Worm (Caenorhabditis elegans): ENCODE measurements around the gene lgc-17.

lgc-17 gene

DNA sequence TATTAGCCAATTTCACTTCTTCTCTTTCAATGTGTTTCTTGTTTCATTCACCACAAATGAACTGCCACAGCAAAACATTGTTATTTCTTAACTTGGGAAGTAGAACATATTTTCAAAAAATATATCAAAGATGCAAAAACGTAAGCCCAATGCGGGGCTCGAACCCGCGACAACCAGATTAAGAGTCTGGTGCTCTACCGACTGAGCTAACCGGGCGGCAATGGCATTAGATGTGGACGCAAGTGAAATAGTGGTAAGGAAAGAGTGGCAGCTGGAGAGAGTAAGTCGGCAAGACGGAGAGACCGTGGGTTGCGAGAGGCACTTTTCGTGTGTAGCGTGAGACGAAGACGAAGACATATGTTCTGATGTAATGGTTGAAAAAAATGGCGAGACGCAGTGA lies 15.4 kb upstream of the lgc-17 start (continued):
- TF ChIP-seq ccch-3 (GFP tag; optimal IDR thresholded peaks at IDR 0.05) (peak; percentile 12), nhr-27 (tag; optimal IDR thresholded peaks at IDR 0.05) (peak; percentile 93), F37B4.10 (GFP tag; IDR thresholded peaks at IDR 0.05) (0 out of 2 replicates have a peak, but pooled peaks have one; percentile 60), attf-5 (GFP tag; optimal IDR thresholded peaks at IDR 0.05) (no peak), lin-40 (tag; optimal IDR thresholded peaks at IDR 0.05) (peak; percentile 88), him-1 (tag; optimal IDR thresholded peaks at IDR 0.05) (peak; percentile 97), F52B5.7 (tag; optimal IDR thresholded peaks at IDR 0.05) (peak; percentile 87), ztf-26 (tag; optimal IDR thresholded peaks at IDR 0.05) (peak; percentile 92), rcor-1 (GFP tag; IDR thresholded peaks at IDR 0.05) (peak; percentile 89), madf-8 (GFP tag; conservative IDR thresholded peaks at IDR 0.05) (no peak), ets-4 (GFP tag; optimal IDR thresholded peaks at IDR 0.05) (peak; percentile 59), Y95B8A.8 (GFP tag; IDR thresholded peaks at IDR 0.05) (peak; percentile 70; the same call in 1 of the 2 replicates), nhr-80 (tag; optimal IDR thresholded peaks at IDR 0.05) (peak; percentile 59), lin-26 (GFP tag; IDR thresholded peaks at IDR 0.05) (peak; percentile 99), snpc-3.4 (tag; optimal IDR thresholded peaks at IDR 0.05) (peak; percentile 80), ztf-3 (GFP tag; optimal IDR thresholded peaks at IDR 0.05) (peak; percentile 67), die-1 (tag; optimal IDR thresholded peaks at IDR 0.05) (peak; percentile 98), unc-130 (GFP tag; optimal IDR thresholded peaks at IDR 0.05) (peak; percentile 46), pha-4 (tag; optimal IDR thresholded peaks at IDR 0.05) (no peak), ama-1 (optimal IDR thresholded peaks at IDR 0.05) (no peak), ama-1 (GFP tag; optimal IDR thresholded peaks at IDR 0.05) (peak in 1 of 2 experiments; percentile 90), egl-18 (GFP tag; IDR thresholded peaks at IDR 0.05) (peak; percentile 89), T26A5.8 (tag; optimal IDR thresholded peaks at IDR 0.05) (peak; percentile 87), F22D6.2 (tag; optimal IDR thresholded peaks at IDR 0.05) (peak; percentile 53), efl-1 (GFP tag; optimal IDR thresholded peaks at IDR 0.05) (peak; percentile 8), xnd-1 (tag; optimal IDR thresholded peaks at IDR 0.05) (no peak), lag-1 (GFP tag; IDR thresholded peaks at IDR 0.05) (no peak), ceh-91 (GFP tag; IDR thresholded peaks at IDR 0.05) (no peak), atf-7 (tag; optimal IDR thresholded peaks at IDR 0.05) (peak; percentile 67), egl-44 (GFP tag; IDR thresholded peaks at IDR 0.05) (peak; percentile 91), pbrm-1 (GFP tag; IDR thresholded peaks at IDR 0.05) (peak; percentile 90), unc-62 (GFP tag; optimal IDR thresholded peaks at IDR 0.05) (no peak), bed-2 (GFP tag; IDR thresholded peaks at IDR 0.05) (0 out of 2 replicates have a peak, but pooled peaks have one; percentile 47), nhr-120 (GFP tag; IDR thresholded peaks at IDR 0.05) (peak; percentile 94; the same call in 1 of the 2 replicates), aptf-2 (GFP tag; conservative IDR thresholded peaks at IDR 0.05) (no peak; the same call in 1 of the 2 replicates), ztf-25 (GFP tag; IDR thresholded peaks at IDR 0.05) (peak; percentile 98), sdz-38 (tag; optimal IDR thresholded peaks at IDR 0.05) (peak; percentile 41), mel-28 (tag; optimal IDR thresholded peaks at IDR 0.05; ENCODE audit: borderline replicate concordance) (peak; percentile 80), F49E8.2 (tag; optimal IDR thresholded peaks at IDR 0.05; ENCODE audit: insufficient read depth) (no peak), nfyb-1 (GFP tag; IDR thresholded peaks at IDR 0.05) (peak; percentile 93), ceh-40 (GFP tag; IDR thresholded peaks at IDR 0.05) (peak; percentile 79), C06A6.2 (GFP tag; conservative IDR thresholded peaks at IDR 0.05) (peak; percentile 67), repo-1 (tag; optimal IDR thresholded peaks at IDR 0.05) (peak; percentile 82), attf-3 (GFP tag; conservative IDR thresholded peaks at IDR 0.05) (peak; percentile 40; the same call in 1 of the 2 replicates), F23B12.7 (tag; optimal IDR thresholded peaks at IDR 0.05; ENCODE audit: insufficient read depth) (peak; percentile 80)
